Worm (Caenorhabditis elegans) whole organism, L3 larva: Measurements from ENCODE around the gene C17C3.6.

ENCODE experiments used
- ZK546.5 ChIP-seq: sonication (generic microtip); optimal IDR thresholded peaks from 2 replicates; lab custom pipeline; 2017; ENCODE audit warnings: missing biosample characterization, missing genetic modification characterization
- aly-2 ChIP-seq: fragments of 150-350 bp; optimal IDR thresholded peaks from 2 replicates; lab custom pipeline; 2014; ENCODE audit warnings: missing biosample characterization, missing genetic modification characterization
- ama-1 ChIP-seq: fragments of 150-350 bp; optimal IDR thresholded peaks from 2 replicates; lab custom pipeline; 2018
- ceh-16 ChIP-seq: sonication (generic microtip); optimal IDR thresholded peaks from 2 replicates; lab custom pipeline; 2017; ENCODE audit warnings: missing biosample characterization, missing genetic modification characterization
- ceh-82 ChIP-seq: fragments of 150-350 bp; optimal IDR thresholded peaks from 2 replicates; lab custom pipeline; 2014; ENCODE audit warnings: missing biosample characterization, missing genetic modification characterization
- daf-12 ChIP-seq: fragments of 150-350 bp; optimal IDR thresholded peaks from 2 replicates; lab custom pipeline; 2014; ENCODE audit warnings: missing biosample characterization, missing genetic modification reagents, missing genetic modification characterization
- egl-27 ChIP-seq: sonication (generic microtip); optimal IDR thresholded peaks from 4 replicates; lab custom pipeline; 2017; ENCODE audit warnings: missing biosample characterization, missing genetic modification reagents, missing genetic modification characterization
- egl-5 ChIP-seq: fragments of 150-350 bp; optimal IDR thresholded peaks from 2 replicates; lab custom pipeline; 2017; ENCODE audit warnings: missing biosample characterization, missing genetic modification reagents, missing genetic modification characterization, inconsistent platforms
- elt-1 ChIP-seq: fragments of 150-350 bp; optimal IDR thresholded peaks from 2 replicates; lab custom pipeline; 2014; ENCODE audit warnings: missing biosample characterization, missing genetic modification characterization
- elt-2 ChIP-seq: sonication (generic microtip); optimal IDR thresholded peaks from 2 replicates; lab custom pipeline; 2016; ENCODE audit warnings: missing genetic modification reagents, mild to moderate bottlenecking, missing genetic modification characterization, missing compliant biosample characterization
- elt-3 ChIP-seq, 3 experiments: fragments of 150-350 bp in 1 of 3; sonication (generic microtip) in 2 of 3; optimal IDR thresholded peaks; 2 replicates in 2 of 3; 4 replicates in 1 of 3; lab custom pipeline; 2014 to 2017; ENCODE audit warnings: missing biosample characterization in 3 of 3, missing genetic modification characterization in 3 of 3
- fkh-10 ChIP-seq: sonication (generic microtip); optimal IDR thresholded peaks from 2 replicates; lab custom pipeline; 2017; ENCODE audit warnings: missing biosample characterization, missing genetic modification reagents, missing genetic modification characterization
- hmg-11 ChIP-seq: sonication (generic microtip); optimal IDR thresholded peaks from 2 replicates; lab custom pipeline; 2016; ENCODE audit warnings: missing genetic modification characterization, missing compliant biosample characterization
- jun-1 ChIP-seq: fragments of 150-350 bp; optimal IDR thresholded peaks from 2 replicates; lab custom pipeline; 2014; ENCODE audit warnings: missing biosample characterization, missing genetic modification reagents, missing genetic modification characterization
- lin-15B ChIP-seq: fragments of 150-350 bp; optimal IDR thresholded peaks from 2 replicates; lab custom pipeline; 2014; ENCODE audit warnings: missing biosample characterization, missing genetic modification characterization
- lin-39 ChIP-seq: fragments of 150-350 bp; optimal IDR thresholded peaks from 2 replicates; lab custom pipeline; 2018; ENCODE audit warnings: missing biosample characterization, missing genetic modification reagents, missing genetic modification characterization
- lsy-12 ChIP-seq: sonication (generic microtip); optimal IDR thresholded peaks from 2 replicates; lab custom pipeline; 2016; ENCODE audit warnings: mild to moderate bottlenecking, missing genetic modification characterization, missing compliant biosample characterization
- mdl-1 ChIP-seq: fragments of 150-350 bp; optimal IDR thresholded peaks from 2 replicates; lab custom pipeline; 2014; ENCODE audit warnings: missing biosample characterization, missing genetic modification characterization
- nfya-1 ChIP-seq: sonication (generic microtip); optimal IDR thresholded peaks from 2 replicates; lab custom pipeline; 2017; ENCODE audit warnings: missing genetic modification characterization, mild to moderate bottlenecking, missing compliant biosample characterization, antibody characterized with exemption, moderate library complexity; ENCODE audit not compliant: insufficient read depth
- nhr-12 ChIP-seq: fragments of 150-350 bp; optimal IDR thresholded peaks from 2 replicates; lab custom pipeline; 2014; ENCODE audit warnings: missing biosample characterization, missing genetic modification characterization
- nhr-23 ChIP-seq: fragments of 150-350 bp; optimal IDR thresholded peaks from 2 replicates; lab custom pipeline; 2014; ENCODE audit warnings: missing biosample characterization, missing genetic modification reagents, missing genetic modification characterization
- nhr-25 ChIP-seq: sonication (generic microtip); optimal IDR thresholded peaks from 2 replicates; lab custom pipeline; 2017; ENCODE audit warnings: missing biosample characterization, missing genetic modification characterization
- nhr-43 ChIP-seq: sonication (generic microtip); optimal IDR thresholded peaks from 2 replicates; lab custom pipeline; 2016; ENCODE audit warnings: mild to moderate bottlenecking, missing genetic modification characterization, missing compliant biosample characterization; ENCODE audit not compliant: poor library complexity, severe bottlenecking
- nhr-67 ChIP-seq: fragments of 150-350 bp; optimal IDR thresholded peaks from 2 replicates; lab custom pipeline; 2014; ENCODE audit warnings: missing biosample characterization, missing genetic modification characterization
- nhr-76 ChIP-seq: fragments of 150-350 bp; sonication (generic microtip); optimal IDR thresholded peaks from 5 replicates; lab custom pipeline; 2014; ENCODE audit warnings: missing biosample characterization, missing genetic modification characterization
- nhr-77 ChIP-seq: fragments of 150-350 bp; optimal IDR thresholded peaks from 2 replicates; lab custom pipeline; 2014; ENCODE audit warnings: missing biosample characterization, missing genetic modification characterization
- pha-4 ChIP-seq: fragments of 150-350 bp; optimal IDR thresholded peaks from 2 replicates; lab custom pipeline; 2014; ENCODE audit warnings: missing biosample characterization, missing genetic modification reagents, missing genetic modification characterization
- pqm-1 ChIP-seq: fragments of 150-350 bp; optimal IDR thresholded peaks from 2 replicates; lab custom pipeline; 2017; ENCODE audit warnings: missing biosample characterization, missing genetic modification characterization, inconsistent platforms
- sea-2 ChIP-seq: fragments of 150-350 bp; sonication (generic microtip); optimal IDR thresholded peaks from 4 replicates; lab custom pipeline; 2014; ENCODE audit warnings: missing biosample characterization, missing genetic modification reagents, missing genetic modification characterization
- skn-1 ChIP-seq: fragments of 150-350 bp; optimal IDR thresholded peaks from 2 replicates; lab custom pipeline; 2014; ENCODE audit warnings: missing biosample characterization, missing genetic modification characterization
- snpc-4 ChIP-seq: fragments of 150-350 bp; optimal IDR thresholded peaks from 2 replicates; lab custom pipeline; 2014; ENCODE audit warnings: missing biosample characterization, missing genetic modification characterization
- tbx-2 ChIP-seq: sonication (generic microtip); optimal IDR thresholded peaks from 2 replicates; lab custom pipeline; 2016; ENCODE audit warnings: mild to moderate bottlenecking, missing genetic modification characterization, missing compliant biosample characterization
- unc-39 ChIP-seq: sonication (generic microtip); optimal IDR thresholded peaks from 4 replicates; lab custom pipeline; 2017; ENCODE audit warnings: missing biosample characterization, missing genetic modification characterization
- unc-62 ChIP-seq: fragments of 150-350 bp; sonication (generic microtip); optimal IDR thresholded peaks from 4 replicates; lab custom pipeline; 2014; ENCODE audit warnings: missing biosample characterization, missing genetic modification reagents, missing genetic modification characterization
- zag-1 ChIP-seq: fragments of 150-350 bp; optimal IDR thresholded peaks from 2 replicates; lab custom pipeline; 2014; ENCODE audit warnings: missing biosample characterization, missing genetic modification characterization
- ztf-11 ChIP-seq: fragments of 150-350 bp; optimal IDR thresholded peaks from 2 replicates; lab custom pipeline; 2014; ENCODE audit warnings: missing biosample characterization, missing genetic modification characterization

The C17C3.6 gene

ce11 chrII:5570272-5570671, 20.4 kb downstream of the C17C3.6 start, which contains the start of the genes C17C3.1 and C17C3.15:
TSS of gene C17C3.1 (plus strand) at chrII:5570572.
TSS of gene C17C3.15 (plus strand) at chrII:5570654.
- no peak for TF ChIP-seq elt-3 (tag; optimal IDR thresholded peaks at IDR 0.05; lab: Kevin White, UChicago)
- TF ChIP-seq zag-1 (tag; lab: Kevin White, UChicago): no peak
- TF ChIP-seq nfya-1 (tag; lab: Kevin White, UChicago): no peak

DNA sequence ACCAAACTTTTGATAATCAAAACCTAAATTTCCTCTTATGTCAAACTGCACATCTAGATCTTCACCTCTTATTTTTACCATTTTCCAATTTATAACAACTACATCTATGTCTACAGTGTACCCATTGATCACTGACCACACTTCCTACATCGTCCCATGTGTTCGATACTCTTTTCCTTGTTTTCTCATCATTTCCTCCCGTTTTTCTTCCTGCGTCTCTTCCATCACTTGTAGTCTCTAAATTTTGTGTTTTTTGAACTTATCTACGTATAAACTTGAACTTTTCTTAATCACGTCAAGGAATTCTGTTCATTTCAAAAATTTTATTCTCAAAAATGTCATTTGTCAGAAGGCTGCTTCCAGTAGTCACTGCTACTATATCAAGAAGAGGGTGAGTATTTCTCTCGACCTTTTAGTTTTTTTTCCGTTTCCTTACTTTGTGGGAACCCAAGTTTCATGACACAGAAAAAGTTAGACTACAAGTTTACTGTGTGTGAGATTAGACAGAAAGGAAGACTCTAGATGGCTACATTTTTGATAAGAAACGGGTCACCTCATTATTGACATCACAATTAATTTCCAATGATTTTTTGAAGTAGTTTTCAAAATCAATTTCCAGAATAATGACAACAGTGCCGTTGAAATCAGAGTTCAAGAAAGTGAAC, 22.4 kb downstream of the C17C3.6 start:
- TF ChIP-seq fkh-10 (GFP tag; lab: Kevin White, UChicago) (no peak), hmg-11 (tag; lab: Kevin White, UChicago) (no peak), lsy-12 (tag; lab: Kevin White, UChicago) (no peak), nhr-77 (tag; lab: Kevin White, UChicago) (no peak), nhr-67 (tag; lab: Kevin White, UChicago) (no peak), ama-1 (no peak), ZK546.5 (tag; lab: Kevin White, UChicago) (no peak), ztf-11 (tag; lab: Kevin White, UChicago) (no peak), skn-1 (tag; lab: Kevin White, UChicago) (peak; percentile 48), lin-39 (no peak), zag-1 (tag; lab: Kevin White, UChicago) (no peak), elt-2 (peak; percentile 80), nhr-76 (tag; lab: Kevin White, UChicago) (no peak), unc-39 (tag; lab: Kevin White, UChicago) (no peak), nhr-43 (tag; lab: Kevin White, UChicago) (peak; percentile 90), aly-2 (tag; lab: Kevin White, UChicago) (no peak), nfya-1 (tag; lab: Kevin White, UChicago) (peak; percentile 35), jun-1 (tag; lab: Kevin White, UChicago) (no peak), pqm-1 (tag; lab: Kevin White, UChicago) (peak; percentile 7), pha-4 (tag; lab: Kevin White, UChicago) (peak; percentile 27), tbx-2 (tag; lab: Kevin White, UChicago) (no peak), nhr-25 (tag; lab: Kevin White, UChicago) (no peak), ceh-16 (no peak), unc-62 (GFP tag; lab: Kevin White, UChicago) (no peak), egl-27 (tag; lab: Kevin White, UChicago) (no peak), nhr-12 (tag; lab: Kevin White, UChicago) (no peak), elt-1 (no peak), nhr-23 (tag; lab: Kevin White, UChicago) (peak; percentile 66), daf-12 (tag; lab: Kevin White, UChicago) (no peak), lin-15B (no peak), ceh-82 (tag; lab: Kevin White, UChicago) (no peak)

- TF ChIP-seq mdl-1 (tag; lab: Kevin White, UChicago): no peak
- TF ChIP-seq nhr-43 (tag; lab: Kevin White, UChicago): peak; percentile 13
- TF ChIP-seq sea-2: no peak
- TF ChIP-seq lsy-12 (tag; lab: Kevin White, UChicago): no peak
- TF ChIP-seq elt-2: peak; percentile 26
- TF ChIP-seq, all 47 proteins: peak for 2
Observed at ce11 chrII:5574925-5575324, 25.1 kb downstream of the C17C3.6 start.

DNA sequence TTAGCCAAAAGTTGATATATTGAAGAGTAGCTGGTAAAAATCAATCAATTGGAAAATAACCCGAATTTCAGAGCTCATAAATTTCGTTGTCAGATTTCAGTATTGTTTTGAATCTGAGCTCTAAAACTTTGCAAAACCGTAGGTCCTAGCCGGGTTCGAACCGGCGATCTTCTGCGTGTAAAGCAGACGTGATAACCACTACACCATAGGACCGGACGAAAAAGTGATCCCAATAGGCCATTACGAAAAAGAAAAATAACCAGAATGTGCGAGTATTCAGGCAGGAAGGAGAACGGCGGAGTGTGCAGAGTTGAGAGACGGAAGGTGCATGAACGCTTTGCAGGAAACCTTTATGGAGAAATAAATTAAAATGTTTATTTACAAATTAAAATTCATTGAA, 27.2 kb downstream of the C17C3.6 start:
- peak; percentile 60 for TF ChIP-seq elt-2
- peak; percentile 33 for TF ChIP-seq nfya-1 (tag; lab: Kevin White, UChicago)
- TF ChIP-seq lin-39: peak; percentile 24
- TF ChIP-seq nhr-23 (tag; lab: Kevin White, UChicago): no peak
- peak; percentile 34 for TF ChIP-seq pha-4 (tag; lab: Kevin White, UChicago)
- no peak for TF ChIP-seq pqm-1 (tag; lab: Kevin White, UChicago)
- peak; percentile 47 for TF ChIP-seq jun-1 (tag; lab: Kevin White, UChicago)
- peak; percentile 55 for TF ChIP-seq snpc-4
- peak; percentile 61 for TF ChIP-seq nhr-43 (tag; lab: Kevin White, UChicago)
- no peak for TF ChIP-seq egl-5 (tag; lab: Kevin White, UChicago)
